Worm (Caenorhabditis elegans): Measurements from ENCODE around the gene rab-39.

ce11 chrII:9358230-9358629 is 35.5 kb upstream of the rab-39 start, which contains the start of gene mel-11:
- TF ChIP-seq klf-2 (GFP tag; conservative IDR thresholded peaks at IDR 0.05) (no peak), flt-1 (GFP tag; IDR thresholded peaks at IDR 0.05) (no peak), ztf-23 (GFP tag; IDR thresholded peaks at IDR 0.05) (no peak)
